Fruit fly (Drosophila melanogaster) whole organism, prepupa: ENCODE data around the gene CAH7.

Source experiments
- CG11294 ChIP-seq: fragments of 200-800 bp; sonication (Bioruptor generic); IDR thresholded peaks from 2 replicates; pipeline ENCODE4 v1.3.6; 2022; ENCODE audit warnings: missing biosample characterization, missing genetic modification characterization
- CG1621 ChIP-seq: fragments of 200-800 bp; sonication (Bioruptor generic); optimal IDR thresholded peaks from 3 replicates; lab custom pipeline; 2018; ENCODE audit warnings: missing biosample characterization, mild to moderate bottlenecking, missing genetic modification characterization
- CG3919 ChIP-seq: fragments of 200-800 bp; sonication (Bioruptor generic); optimal IDR thresholded peaks from 3 replicates; lab custom pipeline; 2016; ENCODE audit warnings: missing biosample characterization, missing genetic modification characterization
- CG6276 ChIP-seq: fragments of 200-800 bp; sonication (Bioruptor generic); optimal IDR thresholded peaks from 2 replicates; lab custom pipeline; 2017; ENCODE audit warnings: missing biosample characterization, mild to moderate bottlenecking, missing genetic modification characterization
- CG6854 ChIP-seq: fragments of 200-800 bp; sonication (Bioruptor generic); optimal IDR thresholded peaks from 2 replicates; lab custom pipeline; 2017; ENCODE audit warnings: missing biosample characterization, mild to moderate bottlenecking, missing genetic modification characterization
- Lpt ChIP-seq: fragments of 200-800 bp; sonication (Bioruptor generic); optimal IDR thresholded peaks from 3 replicates; lab custom pipeline; 2016; ENCODE audit warnings: missing biosample characterization, missing genetic modification characterization
- esn ChIP-seq: fragments of 200-800 bp; sonication (Bioruptor generic); optimal IDR thresholded peaks from 2 replicates; lab custom pipeline; 2016; ENCODE audit warnings: missing biosample characterization, mild to moderate bottlenecking, missing genetic modification characterization, moderate library complexity
- topi ChIP-seq: fragments of 200-800 bp; sonication (Bioruptor generic); optimal IDR thresholded peaks from 3 replicates; lab custom pipeline; 2016; ENCODE audit warnings: missing biosample characterization, missing genetic modification characterization

dm6 chr3R:10112195-10112594 lies at the start of gene CAH7:
- TF ChIP-seq CG6854 (GFP tag; lab: Kevin White, UChicago), result no peak
- TF ChIP-seq Lpt (GFP tag; lab: Kevin White, UChicago), result no peak
- TF ChIP-seq topi (GFP tag; lab: Kevin White, UChicago), result no peak
- TF ChIP-seq CG6276 (GFP tag; lab: Kevin White, UChicago), result no peak
- no peak for TF ChIP-seq esn (GFP tag; lab: Kevin White, UChicago)
- no peak for TF ChIP-seq CG11294
- TF ChIP-seq CG3919 (GFP tag; lab: Kevin White, UChicago), result no peak
- no peak for TF ChIP-seq CG1621 (tag; lab: Kevin White, UChicago)
